Fruit fly (Drosophila melanogaster): Measurements from ENCODE around the gene CG12012.

CG12012 gene

DNA sequence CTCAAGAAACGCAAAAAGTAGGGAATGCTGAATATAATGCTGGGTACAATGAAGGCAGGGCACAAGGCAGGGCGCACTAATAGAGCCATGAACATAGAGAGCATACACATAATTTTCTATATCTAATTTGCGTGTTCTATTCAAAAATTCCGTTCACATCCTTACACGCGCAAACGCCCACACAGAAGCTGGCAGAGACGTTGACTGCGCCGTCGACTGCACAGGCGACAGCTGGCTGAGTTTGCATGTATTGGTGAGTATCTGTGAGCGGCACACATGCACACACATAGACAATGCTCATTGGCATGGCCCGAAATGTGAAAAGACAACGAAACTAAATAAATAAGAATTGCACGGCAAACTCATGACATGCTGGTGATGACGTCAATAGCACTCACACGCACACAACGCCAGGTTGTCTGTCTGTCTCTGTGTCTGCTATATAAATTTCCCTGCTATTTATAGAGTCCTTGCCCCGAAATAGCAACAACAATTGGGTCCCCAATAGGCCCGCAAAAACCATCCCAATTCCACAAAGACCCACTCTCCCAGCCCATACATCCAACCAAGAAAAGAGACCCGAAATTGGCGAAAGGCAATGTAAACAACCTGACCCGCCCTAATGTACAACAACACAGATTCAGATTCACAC lies 34.5 kb downstream of the CG12012 start:
- no peak for TF ChIP-seq Abd-B (GFP tag; optimal IDR thresholded peaks at IDR 0.05)

DNA sequence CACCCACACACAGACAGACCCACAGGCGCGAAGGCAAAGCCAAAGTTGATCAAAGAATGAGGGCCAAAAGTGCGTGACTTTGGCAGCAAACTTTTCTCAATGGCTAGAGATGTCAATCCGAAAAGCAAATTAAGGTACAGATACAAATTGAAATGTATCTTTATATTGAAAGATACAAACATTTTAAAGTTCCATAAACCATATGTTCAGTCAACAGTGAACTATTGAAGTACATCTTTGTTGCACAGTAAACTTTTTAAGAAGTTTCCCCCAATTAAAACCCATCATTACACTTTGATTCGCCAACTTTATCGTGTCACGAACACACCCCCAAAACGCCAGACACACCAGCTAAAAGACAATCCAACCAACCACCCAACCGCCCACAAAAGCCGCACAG lies 35.1 kb downstream of the CG12012 start:
- TF ChIP-seq Hnf4 (GFP tag; optimal IDR thresholded peaks at IDR 0.05) (no peak), usp (GFP tag; optimal IDR thresholded peaks at IDR 0.05) (no peak), OdsH (GFP tag; optimal IDR thresholded peaks at IDR 0.05) (no peak), sv (GFP tag; optimal IDR thresholded peaks at IDR 0.05) (no peak)

DNA sequence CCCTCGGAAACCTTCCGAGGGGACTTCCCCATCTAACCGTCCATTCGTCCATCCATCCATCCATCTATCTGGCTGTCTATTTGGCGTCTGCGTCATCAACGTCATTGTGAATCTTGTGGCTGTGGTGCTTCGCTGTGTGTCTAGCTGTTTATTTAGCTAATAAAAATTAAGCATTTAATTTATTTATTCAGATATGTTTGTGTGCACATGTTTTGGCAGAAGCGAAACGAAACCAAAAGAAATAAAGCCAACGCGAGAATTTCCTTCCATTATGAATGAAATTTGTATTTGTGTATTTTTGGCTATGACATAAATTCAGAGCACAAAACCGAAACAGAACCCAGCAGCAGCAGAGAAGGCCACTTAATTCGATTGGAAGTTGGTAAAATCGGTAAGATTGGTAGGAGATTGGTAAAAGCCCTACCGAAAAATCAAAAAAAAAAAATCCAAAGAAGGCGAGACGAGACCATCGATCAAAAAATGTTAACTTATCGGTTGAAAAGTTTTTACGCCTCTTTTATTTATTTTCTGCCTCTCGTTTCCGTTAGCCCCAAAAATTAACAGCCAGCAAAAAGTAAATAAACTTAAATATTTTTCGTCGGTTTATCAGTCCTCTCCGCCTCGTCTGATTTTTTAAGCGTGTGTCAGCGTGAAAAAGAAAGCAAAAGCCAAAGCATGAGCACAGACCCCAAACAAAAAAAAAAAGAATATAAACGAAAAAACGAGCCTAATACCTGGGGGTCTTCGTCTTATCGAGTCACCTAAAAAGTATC lies 38.4 kb downstream of the CG12012 start:
- TF ChIP-seq tai (GFP tag; optimal IDR thresholded peaks at IDR 0.05) (peak; percentile 54), dmrt93B (GFP tag; optimal IDR thresholded peaks at IDR 0.05) (no peak), psq (GFP tag; optimal IDR thresholded peaks at IDR 0.05) (no peak)

DNA sequence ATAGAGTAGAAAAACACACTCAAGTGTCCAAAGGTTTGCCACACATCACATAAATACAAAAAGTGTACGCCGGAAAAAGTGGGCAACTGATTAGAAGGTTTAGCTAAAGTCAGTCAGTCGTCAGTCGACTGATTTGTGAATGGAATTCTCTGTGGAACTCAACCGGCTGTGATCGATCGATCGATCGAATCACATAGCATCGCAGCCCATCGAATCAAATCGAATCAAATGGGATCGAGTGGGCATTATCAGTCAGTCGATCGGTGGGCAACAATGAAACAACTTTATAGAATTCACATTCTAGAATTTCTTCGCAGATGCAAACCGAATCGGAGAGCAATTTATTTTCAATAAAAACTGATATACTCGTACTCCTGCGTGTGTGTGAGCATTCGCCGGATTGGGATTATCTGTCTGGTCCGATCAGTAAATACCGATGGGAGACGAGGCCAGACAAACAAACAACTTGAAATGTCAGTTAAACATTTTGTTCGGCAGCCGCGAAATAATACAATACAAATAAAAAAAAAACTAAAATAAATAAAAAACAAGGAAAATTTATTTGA lies 39.2 kb downstream of the CG12012 start:
- no peak for TF ChIP-seq fru (GFP tag; optimal IDR thresholded peaks at IDR 0.05)
- TF ChIP-seq Dfd (GFP tag; optimal IDR thresholded peaks at IDR 0.05): no peak
- TF ChIP-seq Abd-B (GFP tag; optimal IDR thresholded peaks at IDR 0.05): no peak
- TF ChIP-seq CrebA (GFP tag; optimal IDR thresholded peaks at IDR 0.05; ENCODE audit: borderline replicate concordance): no peak
- no peak for TF ChIP-seq pan (optimal IDR thresholded peaks at IDR 0.05)
- no peak for TF ChIP-seq dsf (GFP tag; optimal IDR thresholded peaks at IDR 0.05; ENCODE audit: borderline replicate concordance)
- TF ChIP-seq brk (GFP tag; optimal IDR thresholded peaks at IDR 0.05): no peak
- no peak for TF ChIP-seq Sp1 (GFP tag; optimal IDR thresholded peaks at IDR 0.05)

DNA sequence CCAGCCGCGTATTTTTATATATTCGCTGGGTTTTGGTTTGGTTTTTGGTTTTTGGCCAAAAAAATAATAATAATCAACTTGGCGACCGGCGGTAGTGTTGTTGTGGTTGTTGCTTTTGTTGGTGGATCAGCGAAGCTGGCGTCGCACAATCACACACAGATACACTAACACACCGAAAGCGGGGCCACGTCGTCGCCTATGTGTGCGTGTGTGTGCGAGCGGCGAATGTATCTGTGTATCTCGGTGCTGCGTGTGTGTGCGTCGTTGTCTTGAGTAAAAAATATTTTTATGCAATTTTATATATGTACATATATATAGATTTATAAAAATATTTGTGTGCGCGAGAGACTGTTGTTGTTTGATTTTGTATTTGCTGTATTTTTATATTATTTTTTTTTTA lies 40.6 kb downstream of the CG12012 start:
- no peak for TF ChIP-seq Rel (GFP tag; optimal IDR thresholded peaks at IDR 0.05)
- TF ChIP-seq Rel (tag; optimal IDR thresholded peaks at IDR 0.05): peak; percentile 36
- TF ChIP-seq sage (GFP tag; optimal IDR thresholded peaks at IDR 0.05): peak; percentile 57
- peak; percentile 64 for TF ChIP-seq N (GFP tag; optimal IDR thresholded peaks at IDR 0.05)
- TF ChIP-seq Hr78 (GFP tag; optimal IDR thresholded peaks at IDR 0.05): peak; percentile 13
- peak; percentile 26 for TF ChIP-seq rgr (GFP tag; optimal IDR thresholded peaks at IDR 0.05)
- no peak for TF ChIP-seq Jra (GFP tag; optimal IDR thresholded peaks at IDR 0.05)
- peak; percentile 34 for TF ChIP-seq Hr83 (GFP tag; optimal IDR thresholded peaks at IDR 0.05; ENCODE audit: poor library complexity, severe bottlenecking)
- TF ChIP-seq h (GFP tag; optimal IDR thresholded peaks at IDR 0.05): peak; percentile 13
- no peak for TF ChIP-seq dsf (GFP tag; optimal IDR thresholded peaks at IDR 0.05; ENCODE audit: borderline replicate concordance)
- no peak for TF ChIP-seq CG9705 (GFP tag; optimal IDR thresholded peaks at IDR 0.05)
- TF ChIP-seq brk (GFP tag; optimal IDR thresholded peaks at IDR 0.05): peak; percentile 26
- peak; percentile 49 for TF ChIP-seq CrebA (GFP tag; optimal IDR thresholded peaks at IDR 0.05; ENCODE audit: borderline replicate concordance)

DNA sequence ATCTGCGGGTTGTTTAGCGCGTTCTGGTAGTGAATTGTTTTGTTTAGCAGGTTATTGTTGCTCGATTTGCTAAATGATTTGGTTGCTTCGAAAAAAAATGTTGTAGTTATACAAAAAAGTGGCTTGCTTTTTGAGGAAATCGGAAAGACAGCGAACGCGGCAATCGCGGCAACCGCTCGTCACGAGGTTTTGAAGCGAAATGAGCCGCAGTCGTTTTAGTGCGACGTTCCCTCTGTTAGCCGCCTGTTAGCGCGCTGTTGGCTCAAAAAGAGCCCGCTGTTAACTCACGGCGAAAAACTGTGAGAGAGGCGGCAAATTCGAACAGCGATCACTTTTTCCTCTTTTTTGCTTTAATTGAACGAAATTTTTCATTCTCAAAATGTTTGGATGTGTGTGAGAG lies 41.2 kb downstream of the CG12012 start:
- TF ChIP-seq rgr (GFP tag; optimal IDR thresholded peaks at IDR 0.05) (peak; percentile 24), tai (GFP tag; optimal IDR thresholded peaks at IDR 0.05) (peak; percentile 38), Mio (GFP tag; optimal IDR thresholded peaks at IDR 0.05) (no peak), pan (optimal IDR thresholded peaks at IDR 0.05) (no peak), Hr83 (GFP tag; optimal IDR thresholded peaks at IDR 0.05; ENCODE audit: poor library complexity, severe bottlenecking) (peak; percentile 54)
